Worm (Caenorhabditis elegans) whole organism, early embryonic: ENCODE data around the gene Y53C12A.3.

Experiments used
- B0310.2 ChIP-seq: sonication (generic microtip); optimal IDR thresholded peaks from 2 replicates; lab custom pipeline; 2016; ENCODE audit warnings: mild to moderate bottlenecking, missing genetic modification characterization, missing compliant biosample characterization
- F13C5.2 ChIP-seq: sonication (generic microtip); optimal IDR thresholded peaks from 2 replicates; lab custom pipeline; 2017; ENCODE audit warnings: mild to moderate bottlenecking, missing genetic modification characterization, inconsistent platforms, missing compliant biosample characterization
- aly-1 ChIP-seq: sonication (generic microtip); optimal IDR thresholded peaks from 2 replicates; lab custom pipeline; 2016; ENCODE audit warnings: missing genetic modification characterization, missing compliant biosample characterization
- ama-1 ChIP-seq: fragments of 150-350 bp; optimal IDR thresholded peaks from 2 replicates; lab custom pipeline; 2014
- flt-1 ChIP-seq: fragments of 200-800 bp; sonication (Bioruptor generic); IDR thresholded peaks from 2 replicates; pipeline ENCODE4 v1.3.6; 2022; ENCODE audit warnings: missing genetic modification characterization, missing compliant biosample characterization
- hmg-4 ChIP-seq: fragments of 200-800 bp; sonication (Bioruptor generic); optimal IDR thresholded peaks from 2 replicates; lab custom pipeline; 2018; ENCODE audit warnings: mild to moderate bottlenecking, missing genetic modification characterization, missing compliant biosample characterization
- hnd-1 ChIP-seq: sonication (generic microtip); optimal IDR thresholded peaks from 2 replicates; lab custom pipeline; 2016; ENCODE audit warnings: missing genetic modification characterization, missing compliant biosample characterization
- pes-1 ChIP-seq: fragments of 200-800 bp; sonication (Bioruptor generic); IDR thresholded peaks from 2 replicates; pipeline ENCODE4 v1.3.6; 2022; ENCODE audit warnings: missing genetic modification reagents, missing genetic modification characterization, missing compliant biosample characterization
- sea-1 ChIP-seq: fragments of 200-800 bp; sonication (Bioruptor generic); conservative IDR thresholded peaks from 2 replicates; pipeline ENCODE4 v1.3.6; 2022; ENCODE audit warnings: missing genetic modification characterization, missing compliant biosample characterization
- tbx-11 ChIP-seq: fragments of 200-800 bp; sonication (Bioruptor generic); IDR thresholded peaks from 2 replicates; pipeline ENCODE4 v1.3.6; 2022; ENCODE audit warnings: missing genetic modification characterization, missing compliant biosample characterization
- tra-4 ChIP-seq: sonication (generic microtip); optimal IDR thresholded peaks from 2 replicates; lab custom pipeline; 2017; ENCODE audit warnings: missing genetic modification characterization, missing compliant biosample characterization

ce11 chrII:9674678-9675077 is 31.4 kb downstream of the Y53C12A.3 start, which contains the start of gene arc-1:
- no peak for TF ChIP-seq aly-1
- no peak for TF ChIP-seq tbx-11 (GFP tag; lab: Robert Waterston, UW)
- TF ChIP-seq hmg-4 (GFP tag; lab: Kevin White, UChicago), result no peak
- TF ChIP-seq ama-1, result no peak
- no peak for TF ChIP-seq hnd-1 (tag; lab: Kevin White, UChicago)
- TF ChIP-seq tra-4, result no peak
- TF ChIP-seq F13C5.2 (tag; lab: Kevin White, UChicago), result no peak
- TF ChIP-seq flt-1 (GFP tag; lab: Robert Waterston, UW), result no peak
- TF ChIP-seq B0310.2 (tag; lab: Kevin White, UChicago), result no peak
- no peak for TF ChIP-seq sea-1 (GFP tag; lab: Robert Waterston, UW)
- no peak for TF ChIP-seq pes-1 (GFP tag; lab: Robert Waterston, UW)
